Fruit fly (Drosophila melanogaster) whole organism, embryonic: ENCODE measurements around the gene Tsp2A.

ENCODE experiments used
- ATbp ChIP-seq: fragments of 200-800 bp; sonication (Bioruptor generic); optimal IDR thresholded peaks from 2 replicates; lab custom pipeline; 2017; ENCODE audit warnings: missing biosample characterization, mild to moderate bottlenecking, missing genetic modification characterization, missing genetic modification reagents
- BEAF-32 ChIP-seq: fragments of 200-800 bp; sonication (Bioruptor generic); optimal IDR thresholded peaks from 3 replicates; lab custom pipeline; 2017; ENCODE audit warnings: missing biosample characterization, missing genetic modification characterization, mild to moderate bottlenecking, moderate library complexity, missing genetic modification reagents
- Bgb ChIP-seq: fragments of 200-800 bp; sonication (Bioruptor generic); IDR thresholded peaks from 2 replicates; pipeline ENCODE4 v1.3.6; 2022; ENCODE audit warnings: missing biosample characterization, missing genetic modification characterization; ENCODE audit not compliant: partially characterized antibody
- CG10979 ChIP-seq: fragments of 200-800 bp; sonication (Bioruptor generic); optimal IDR thresholded peaks from 2 replicates; lab custom pipeline; 2018; ENCODE audit warnings: missing biosample characterization, mild to moderate bottlenecking, missing genetic modification characterization, moderate library complexity
- CG12071 ChIP-seq: fragments of 200-800 bp; sonication (Bioruptor generic); optimal IDR thresholded peaks from 3 replicates; lab custom pipeline; 2018; ENCODE audit warnings: missing biosample characterization, mild to moderate bottlenecking, missing genetic modification characterization
- CG13424 ChIP-seq: fragments of 200-800 bp; sonication (Bioruptor generic); optimal IDR thresholded peaks from 2 replicates; lab custom pipeline; 2019; ENCODE audit warnings: missing biosample characterization, mild to moderate bottlenecking, missing genetic modification characterization, moderate library complexity
- CG13775 ChIP-seq: fragments of 200-800 bp; sonication (Bioruptor generic); optimal IDR thresholded peaks from 3 replicates; lab custom pipeline; 2017; ENCODE audit warnings: missing biosample characterization, mild to moderate bottlenecking, missing genetic modification characterization
- CG14050 ChIP-seq: fragments of 200-800 bp; sonication (Bioruptor generic); IDR thresholded peaks from 3 replicates; pipeline ENCODE4 v1.3.6; 2022; ENCODE audit warnings: missing biosample characterization, missing genetic modification characterization
- CG1529 ChIP-seq: fragments of 200-800 bp; sonication (Bioruptor generic); optimal IDR thresholded peaks from 3 replicates; lab custom pipeline; 2018; ENCODE audit warnings: missing biosample characterization, missing genetic modification characterization
- CG16813 ChIP-seq: fragments of 200-800 bp; sonication (Bioruptor generic); IDR thresholded peaks from 3 replicates; pipeline ENCODE4 v1.3.6; 2022; ENCODE audit warnings: missing biosample characterization, missing genetic modification characterization; ENCODE audit not compliant: partially characterized antibody
- CG17385 ChIP-seq: fragments of 200-800 bp; sonication (Bioruptor generic); optimal IDR thresholded peaks from 3 replicates; lab custom pipeline; 2018; ENCODE audit warnings: missing biosample characterization, mild to moderate bottlenecking, missing genetic modification characterization
- CG18599 ChIP-seq: fragments of 200-800 bp; sonication (Bioruptor generic); optimal IDR thresholded peaks from 3 replicates; lab custom pipeline; 2017; ENCODE audit warnings: missing biosample characterization, missing genetic modification characterization, mild to moderate bottlenecking, moderate library complexity, missing genetic modification reagents
- CG31441 ChIP-seq: fragments of 200-800 bp; sonication (Bioruptor generic); IDR thresholded peaks from 2 replicates; pipeline ENCODE4 v1.3.6; 2022; ENCODE audit warnings: missing biosample characterization, missing genetic modification characterization
- CG3281 ChIP-seq: fragments of 200-800 bp; sonication (Bioruptor generic); optimal IDR thresholded peaks from 3 replicates; lab custom pipeline; 2017; ENCODE audit warnings: missing biosample characterization, mild to moderate bottlenecking, missing genetic modification characterization
- CG4328 ChIP-seq: fragments of 200-800 bp; sonication (Bioruptor generic); optimal IDR thresholded peaks from 3 replicates; lab custom pipeline; 2017; ENCODE audit warnings: missing biosample characterization, missing genetic modification reagents, missing genetic modification characterization
- CG6813 ChIP-seq: fragments of 200-800 bp; sonication (Bioruptor generic); optimal IDR thresholded peaks from 2 replicates; lab custom pipeline; 2017; ENCODE audit warnings: missing biosample characterization, missing genetic modification characterization, mild to moderate bottlenecking, moderate library complexity, missing genetic modification reagents
- CG7556 ChIP-seq: fragments of 200-800 bp; sonication (Bioruptor generic); optimal IDR thresholded peaks from 2 replicates; lab custom pipeline; 2017; ENCODE audit warnings: missing biosample characterization, mild to moderate bottlenecking, missing genetic modification characterization
- CG7786 ChIP-seq: fragments of 200-800 bp; sonication (Bioruptor generic); optimal IDR thresholded peaks from 2 replicates; lab custom pipeline; 2016; ENCODE audit warnings: missing biosample characterization, missing genetic modification characterization
- CG7987 ChIP-seq: fragments of 200-800 bp; sonication (Bioruptor generic); optimal IDR thresholded peaks from 2 replicates; lab custom pipeline; 2018; ENCODE audit warnings: missing biosample characterization, mild to moderate bottlenecking, missing genetic modification characterization, moderate library complexity
- CG8290 ChIP-seq, 3 experiments: fragments of 200-800 bp; sonication (Bioruptor generic); optimal IDR thresholded peaks; 2 replicates each; lab custom pipeline; 2016 to 2019; ENCODE audit warnings: missing biosample characterization in 3 of 3, missing genetic modification characterization in 3 of 3, mild to moderate bottlenecking in 2 of 3, moderate library complexity in 1 of 3
- CG9876 ChIP-seq: fragments of 200-800 bp; sonication (Bioruptor generic); optimal IDR thresholded peaks from 2 replicates; lab custom pipeline; 2016; ENCODE audit warnings: missing biosample characterization, missing genetic modification characterization
- CG9932 ChIP-seq: fragments of 200-800 bp; sonication (Bioruptor generic); IDR thresholded peaks from 2 replicates; pipeline ENCODE4 v1.3.6; 2022; ENCODE audit warnings: missing biosample characterization, missing genetic modification characterization
- CTCF ChIP-seq: fragments of 200-800 bp; sonication (Bioruptor generic); optimal IDR thresholded peaks from 2 replicates; lab custom pipeline; 2017; ENCODE audit warnings: missing biosample characterization, mild to moderate bottlenecking, missing genetic modification characterization, moderate library complexity
- CoRest ChIP-seq: fragments of 200-800 bp; sonication (Bioruptor generic); optimal IDR thresholded peaks from 3 replicates; lab custom pipeline; 2018; ENCODE audit warnings: missing biosample characterization, mild to moderate bottlenecking, missing genetic modification characterization, moderate library complexity
- D19A ChIP-seq: fragments of 200-800 bp; optimal IDR thresholded peaks from 3 replicates; lab custom pipeline; 2019; ENCODE audit warnings: missing biosample characterization, mild to moderate bottlenecking, missing genetic modification characterization, moderate library complexity
- Doc2 ChIP-seq: fragments of 200-800 bp; sonication (Bioruptor generic); IDR thresholded peaks from 2 replicates; pipeline ENCODE4 v1.3.6; 2022; ENCODE audit warnings: missing biosample characterization, missing genetic modification characterization
- Doc3 ChIP-seq: fragments of 200-800 bp; sonication (Bioruptor generic); IDR thresholded peaks from 3 replicates; pipeline ENCODE4 v1.3.6; 2022; ENCODE audit warnings: missing biosample characterization, missing genetic modification characterization; ENCODE audit not compliant: partially characterized antibody
- Dref ChIP-seq: fragments of 200-800 bp; sonication (Bioruptor generic); IDR thresholded peaks from 2 replicates; pipeline ENCODE4 v1.3.6; 2022; ENCODE audit warnings: missing biosample characterization, missing genetic modification characterization
- HmgZ ChIP-seq: fragments of 200-800 bp; sonication (Bioruptor generic); optimal IDR thresholded peaks from 2 replicates; lab custom pipeline; 2018; ENCODE audit warnings: missing biosample characterization, mild to moderate bottlenecking, missing genetic modification characterization
- Lhr ChIP-seq: fragments of 200-800 bp; sonication (Bioruptor generic); optimal IDR thresholded peaks from 3 replicates; lab custom pipeline; 2017; ENCODE audit warnings: mild to moderate bottlenecking, missing biosample characterization, missing genetic modification reagents, missing genetic modification characterization
- Nf-YC ChIP-seq: fragments of 200-800 bp; optimal IDR thresholded peaks from 3 replicates; lab custom pipeline; 2019; ENCODE audit warnings: missing biosample characterization, mild to moderate bottlenecking, missing genetic modification characterization, moderate library complexity
- Sin3A ChIP-seq: fragments of >200 bp; optimal IDR thresholded peaks from 2 replicates; lab custom pipeline; 2018
- Sry-δ ChIP-seq: fragments of 200-800 bp; sonication (Bioruptor generic); optimal IDR thresholded peaks from 2 replicates; lab custom pipeline; 2016; ENCODE audit warnings: missing biosample characterization, missing genetic modification characterization
- Usf ChIP-seq: fragments of 200-800 bp; sonication (Bioruptor generic); optimal IDR thresholded peaks from 2 replicates; lab custom pipeline; 2017; ENCODE audit warnings: missing genotype, missing biosample characterization, missing genetic modification characterization
- ap ChIP-seq: fragments of 200-800 bp; sonication (Bioruptor generic); IDR thresholded peaks from 2 replicates; pipeline ENCODE4 v1.3.6; 2022; ENCODE audit warnings: missing biosample characterization, missing genetic modification characterization
- bbx ChIP-seq: fragments of 200-800 bp; sonication (Bioruptor generic); IDR thresholded peaks from 2 replicates; pipeline ENCODE4 v1.3.6; 2022; ENCODE audit warnings: missing biosample characterization, missing genetic modification characterization; ENCODE audit not compliant: partially characterized antibody
- bigmax ChIP-seq: fragments of 200-800 bp; sonication (Bioruptor generic); optimal IDR thresholded peaks from 2 replicates; lab custom pipeline; 2018; ENCODE audit warnings: missing biosample characterization, mild to moderate bottlenecking, missing genetic modification characterization
- croc ChIP-seq: fragments of 200-800 bp; sonication (Bioruptor generic); conservative IDR thresholded peaks from 3 replicates; pipeline ENCODE4 v1.3.6; 2022; ENCODE audit warnings: missing biosample characterization, missing genetic modification characterization
- dmrt99B ChIP-seq: fragments of 200-800 bp; sonication (Bioruptor generic); optimal IDR thresholded peaks from 2 replicates; lab custom pipeline; 2018; ENCODE audit warnings: missing biosample characterization, mild to moderate bottlenecking, missing genetic modification characterization, moderate library complexity
- dysf ChIP-seq: fragments of 200-800 bp; sonication (Bioruptor generic); IDR thresholded peaks from 3 replicates; pipeline ENCODE4 v1.3.6; 2022; ENCODE audit warnings: missing biosample characterization, missing genetic modification characterization
- ems ChIP-seq: fragments of 200-800 bp; sonication (Bioruptor generic); optimal IDR thresholded peaks from 3 replicates; lab custom pipeline; 2016; ENCODE audit warnings: missing biosample characterization, missing genetic modification characterization
- klu ChIP-seq: fragments of 200-800 bp; sonication (Bioruptor generic); IDR thresholded peaks from 2 replicates; pipeline ENCODE4 v1.3.6; 2022; ENCODE audit warnings: missing biosample characterization, missing genetic modification characterization
- mld ChIP-seq: fragments of 200-800 bp; sonication (Bioruptor generic); IDR thresholded peaks from 3 replicates; pipeline ENCODE4 v1.3.6; 2022; ENCODE audit warnings: missing biosample characterization, missing genetic modification characterization; ENCODE audit not compliant: partially characterized antibody
- oc ChIP-seq: fragments of 200-800 bp; sonication (Bioruptor generic); optimal IDR thresholded peaks from 2 replicates; lab custom pipeline; 2018; ENCODE audit warnings: missing biosample characterization, mild to moderate bottlenecking, missing genetic modification characterization, moderate library complexity
- pzg ChIP-seq: fragments of 200-800 bp; sonication (Bioruptor generic); optimal IDR thresholded peaks from 3 replicates; lab custom pipeline; 2018; ENCODE audit warnings: missing biosample characterization, mild to moderate bottlenecking, missing genetic modification characterization, moderate library complexity
- rib ChIP-seq: fragments of 200-800 bp; sonication (Bioruptor generic); IDR thresholded peaks from 2 replicates; pipeline ENCODE4 v1.3.6; 2022; ENCODE audit warnings: missing biosample characterization, missing genetic modification characterization
- sens ChIP-seq: fragments of 200-800 bp; sonication (Bioruptor generic); peaks from one replicate; lab custom pipeline; 2016; ENCODE audit warnings: missing biosample characterization, missing genetic modification characterization
- sima ChIP-seq: fragments of 200-800 bp; sonication (Bioruptor generic); optimal IDR thresholded peaks from 2 replicates; lab custom pipeline; 2016; ENCODE audit warnings: missing biosample characterization, missing genetic modification characterization
- sug ChIP-seq: fragments of 200-800 bp; optimal IDR thresholded peaks from 2 replicates; lab custom pipeline; 2019; ENCODE audit warnings: missing biosample characterization, mild to moderate bottlenecking, missing genetic modification characterization, moderate library complexity
- trem ChIP-seq: fragments of 200-800 bp; optimal IDR thresholded peaks from 3 replicates; lab custom pipeline; 2019; ENCODE audit warnings: missing biosample characterization, mild to moderate bottlenecking, missing genetic modification characterization, moderate library complexity

Gene Tsp2A

dm6 chrX:1349255-1349654 is 2.9 kb downstream of the Tsp2A start, which contains the start of gene MTPAP (continued):
- TF ChIP-seq CG4328 (no peak), CG1529 (no peak), dysf (no peak), CG12071 (no peak), HmgZ (tag; lab: Kevin White, UChicago) (peak; percentile 7), dmrt99B (tag; lab: Kevin White, UChicago) (no peak), CG3281 (GFP tag; lab: Kevin White, UChicago) (no peak), CG9932 (GFP tag; lab: Robert Waterston, UW) (no peak), croc (no peak), sens (GFP tag; lab: Kevin White, UChicago) (peak; percentile 81), trem (tag; lab: Kevin White, UChicago) (peak; percentile 64), oc (no peak), CG7556 (GFP tag; lab: Kevin White, UChicago) (no peak), CG7987 (no peak), CG8290 (GFP tag; optimal IDR thresholded peaks at IDR 0.05; lab: Kevin White, UChicago) (no peak), CG8290 (tag; optimal IDR thresholded peaks at IDR 0.05; lab: Kevin White, UChicago) (no peak), CG10979 (tag; lab: Kevin White, UChicago) (peak; percentile 16), CoRest (peak; percentile 46), ap (GFP tag; lab: Robert Waterston, UW) (no peak), Nf-YC (tag; lab: Kevin White, UChicago) (peak; percentile 39), Sry-δ (GFP tag; lab: Kevin White, UChicago) (peak; percentile 69), CG14050 (GFP tag; lab: Robert Waterston, UW) (no peak), CG13424 (peak; percentile 6), D19A (tag; lab: Kevin White, UChicago) (no peak), klu (no peak), CTCF (GFP tag; lab: Kevin White, UChicago) (peak; percentile 61), BEAF-32 (GFP tag; lab: Kevin White, UChicago) (peak; percentile 68), CG7786 (no peak), Usf (no peak), CG13775 (GFP tag; lab: Kevin White, UChicago) (peak; percentile 35), CG31441 (GFP tag; lab: Robert Waterston, UW) (no peak), ATbp (GFP tag; lab: Kevin White, UChicago) (no peak), sima (GFP tag; lab: Kevin White, UChicago) (no peak), Doc3 (GFP tag; lab: Robert Waterston, UW) (peak; percentile 42; the same call in 1 of the 3 replicates), CG17385 (GFP tag; lab: Kevin White, UChicago) (no peak), ems (GFP tag; lab: Kevin White, UChicago) (peak; percentile 4), CG6813 (GFP tag; lab: Kevin White, UChicago) (no peak), mld (GFP tag; lab: Robert Waterston, UW) (no peak)

dm6 chrX:1353322-1354212 is 7.2 kb downstream of the Tsp2A start, which contains the start of the genes CG12773 and CG11417:
CG12773 (minus strand) TSS chrX:1353981.
CG11417 (plus strand) TSS chrX:1354014.
- TF ChIP-seq sug (tag; lab: Kevin White, UChicago) (peak; percentile 17), rib (GFP tag; lab: Robert Waterston, UW) (no peak), Dref (GFP tag; lab: Robert Waterston, UW) (peak; percentile 83), bbx (GFP tag; lab: Robert Waterston, UW) (peak; percentile 90), CG16813 (GFP tag; lab: Robert Waterston, UW) (peak; percentile 78; the same call in 2 of the 3 replicates), pzg (peak; percentile 39), Doc2 (GFP tag; lab: Robert Waterston, UW) (no peak), CG13424 (no peak), CG18599 (GFP tag; lab: Kevin White, UChicago) (no peak), Sin3A (lab: Kevin White, UChicago) (no peak), CG9876 (no peak), bigmax (GFP tag; lab: Kevin White, UChicago) (peak; percentile 10), Lhr (no peak), Bgb (peak; percentile 83)
